Worm (Caenorhabditis elegans): Measurements from ENCODE around the gene ifo-1.
A peak's percentile ranks its signal among the peaks of the same experiment; 100 is the strongest.

ifo-1 gene

DNA sequence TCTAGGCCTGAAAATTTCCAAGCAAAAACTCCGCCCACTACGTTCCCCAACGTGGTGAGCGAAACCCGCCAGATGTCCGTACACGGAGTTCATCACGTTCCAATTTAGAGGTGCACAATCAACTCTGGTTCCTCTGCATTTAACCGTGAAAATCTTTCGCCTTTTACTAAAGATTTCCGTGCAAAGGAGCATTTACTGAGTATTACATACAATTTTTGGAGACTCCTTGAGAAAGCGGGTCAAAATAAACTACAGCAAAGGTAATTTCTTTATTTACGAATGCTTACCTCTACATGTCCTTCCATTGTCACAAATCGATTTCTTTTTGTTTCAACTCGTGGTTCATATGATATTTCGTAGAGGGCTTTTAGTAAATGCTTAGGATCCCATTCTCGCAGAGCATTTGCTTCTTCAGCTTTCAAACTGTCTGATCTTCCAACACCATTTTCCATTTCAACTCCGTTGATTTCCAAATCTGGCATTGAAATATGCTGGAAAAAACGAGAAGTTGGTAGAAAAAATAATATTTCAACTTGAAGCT lies 9.8 kb downstream of the ifo-1 start, which contains the start of gene F42C5.9 (continued):
- TF ChIP-seq die-1 (tag; optimal IDR thresholded peaks at IDR 0.05) = peak; percentile 17
- TF ChIP-seq lin-26 (GFP tag; IDR thresholded peaks at IDR 0.05) = peak; percentile 41; the same call in 1 of the 2 replicates
- peak; percentile 83 for TF ChIP-seq attf-6 (GFP tag; IDR thresholded peaks at IDR 0.05)
- TF ChIP-seq rec-8 (tag; optimal IDR thresholded peaks at IDR 0.05) = peak in 1 of 2 experiments; percentile 41
- peak; percentile 56 for TF ChIP-seq ztf-18 (tag; optimal IDR thresholded peaks at IDR 0.05)
- no peak; the same call in 1 of the 2 replicates for TF ChIP-seq hsf-1 (GFP tag; IDR thresholded peaks at IDR 0.05)
- TF ChIP-seq snpc-1.3 (tag; optimal IDR thresholded peaks at IDR 0.05; ENCODE audit: insufficient read depth) = peak; percentile 88
- no peak for TF ChIP-seq cebp-1 (GFP tag; IDR thresholded peaks at IDR 0.05)
- TF ChIP-seq cebp-1 (tag; optimal IDR thresholded peaks at IDR 0.05) = no peak
- no peak for TF ChIP-seq madf-3 (GFP tag; IDR thresholded peaks at IDR 0.05)
- 0 out of 2 replicates have a peak, but pooled peaks have one; percentile 15 for TF ChIP-seq attf-3 (GFP tag; conservative IDR thresholded peaks at IDR 0.05)
- TF ChIP-seq ceh-58 (GFP tag; IDR thresholded peaks at IDR 0.05) = no peak
- TF ChIP-seq ztf-25 (GFP tag; IDR thresholded peaks at IDR 0.05) = no peak
- TF ChIP-seq ama-1 (optimal IDR thresholded peaks at IDR 0.05) = no peak
- TF ChIP-seq ama-1 (GFP tag; optimal IDR thresholded peaks at IDR 0.05) = no peak
- no peak; the same call in 1 of the 2 replicates for TF ChIP-seq ceh-100 (GFP tag; IDR thresholded peaks at IDR 0.05)
- TF ChIP-seq rpc-1 (optimal IDR thresholded peaks at IDR 0.05) = no peak
- TF ChIP-seq rpc-1 (tag; optimal IDR thresholded peaks at IDR 0.05) = peak; percentile 9
- no peak for TF ChIP-seq somi-1 (GFP tag; optimal IDR thresholded peaks at IDR 0.05)
- no peak for TF ChIP-seq aptf-3 (GFP tag; IDR thresholded peaks at IDR 0.05)
- TF ChIP-seq Y79H2A.3 (GFP tag; conservative IDR thresholded peaks at IDR 0.05) = no peak
- TF ChIP-seq ceh-79 (tag; optimal IDR thresholded peaks at IDR 0.05) = no peak
- TF ChIP-seq B0336.3 (GFP tag; IDR thresholded peaks at IDR 0.05) = peak; percentile 58
- peak; percentile 48; the same call in 1 of the 2 replicates for TF ChIP-seq mcd-1 (GFP tag; IDR thresholded peaks at IDR 0.05)
- TF ChIP-seq sdz-38 (tag; optimal IDR thresholded peaks at IDR 0.05) = no peak
- TF ChIP-seq pha-4 (tag; optimal IDR thresholded peaks at IDR 0.05) = no peak
- TF ChIP-seq Y53F4B.3 (GFP tag; IDR thresholded peaks at IDR 0.05) = peak; percentile 50; the same call in 1 of the 2 replicates
- TF ChIP-seq hrde-1 (tag; optimal IDR thresholded peaks at IDR 0.05; ENCODE audit: borderline replicate concordance) = peak; percentile 80
- no peak for TF ChIP-seq ceh-40 (GFP tag; IDR thresholded peaks at IDR 0.05)
- TF ChIP-seq let-607 (tag; optimal IDR thresholded peaks at IDR 0.05) = no peak
- TF ChIP-seq unc-130 (GFP tag; optimal IDR thresholded peaks at IDR 0.05) = peak; percentile 42
- no peak for TF ChIP-seq egl-18 (GFP tag; IDR thresholded peaks at IDR 0.05)
- TF ChIP-seq repo-1 (tag; optimal IDR thresholded peaks at IDR 0.05) = peak; percentile 8
- peak; percentile 56 for TF ChIP-seq lin-54 (GFP tag; optimal IDR thresholded peaks at IDR 0.05)
- peak; percentile 41; the same call in 1 of the 2 replicates for TF ChIP-seq B0019.2 (GFP tag; conservative IDR thresholded peaks at IDR 0.05)
- peak; percentile 66; the same call in 1 of the 2 replicates for TF ChIP-seq nfyb-1 (GFP tag; IDR thresholded peaks at IDR 0.05)
- TF ChIP-seq mes-4 (tag; optimal IDR thresholded peaks at IDR 0.05) = no peak
- TF ChIP-seq Y56A3A.18 (GFP tag; IDR thresholded peaks at IDR 0.05) = 0 out of 2 replicates have a peak, but pooled peaks have one; percentile 49
- no peak for TF ChIP-seq ccch-3 (GFP tag; optimal IDR thresholded peaks at IDR 0.05)
- TF ChIP-seq ztf-26 (tag; optimal IDR thresholded peaks at IDR 0.05) = no peak
- TF ChIP-seq rcor-1 (GFP tag; IDR thresholded peaks at IDR 0.05) = peak; percentile 37
- TF ChIP-seq bed-2 (GFP tag; IDR thresholded peaks at IDR 0.05) = no peak
- TF ChIP-seq attf-5 (GFP tag; optimal IDR thresholded peaks at IDR 0.05) = no peak

All from whole organism, young adult.